Fruit fly (Drosophila melanogaster): ENCODE measurements around the gene CG32024.

Gene CG32024

DNA sequence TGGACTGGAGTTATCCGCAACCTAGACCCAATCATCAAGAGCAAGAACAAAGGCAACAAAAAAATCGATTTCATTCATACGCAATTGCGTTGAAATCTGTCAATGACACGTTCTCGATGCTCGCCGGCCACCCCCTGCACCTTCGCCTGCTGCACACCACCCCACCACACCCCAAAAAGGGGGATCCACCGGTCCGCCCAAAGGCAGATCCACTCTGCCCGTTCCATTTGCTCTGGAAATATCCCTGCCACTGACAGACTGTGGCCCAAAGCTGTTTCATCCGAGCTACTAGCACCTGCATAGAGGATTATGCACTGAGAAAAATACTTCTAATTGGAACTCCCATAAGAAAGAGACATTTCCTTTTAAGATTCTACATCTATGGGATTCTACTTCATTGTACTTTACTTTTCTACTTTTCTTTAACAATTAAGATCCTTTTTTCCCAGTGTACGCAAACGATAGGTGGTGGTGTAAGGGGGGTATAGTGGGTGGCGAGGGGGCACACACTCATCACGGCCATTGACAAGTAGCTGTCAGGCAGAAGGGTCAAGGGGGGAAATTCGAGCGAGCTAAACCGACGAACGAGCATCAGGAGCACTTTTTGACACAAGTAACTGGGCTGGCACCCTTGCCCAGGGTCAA lies 16.5 kb downstream of the CG32024 start (continued):
- no peak for TF ChIP-seq CG13123 (GFP tag; optimal IDR thresholded peaks at IDR 0.05)
- TF ChIP-seq CG31365 (tag; optimal IDR thresholded peaks at IDR 0.05) = no peak
- no peak for TF ChIP-seq CG11085 (GFP tag; IDR thresholded peaks at IDR 0.05)
- no peak for TF ChIP-seq disco-r (GFP tag; optimal IDR thresholded peaks at IDR 0.05)
- TF ChIP-seq E2f1 (GFP tag; IDR thresholded peaks at IDR 0.05) = no peak
- peak; percentile 45 for TF ChIP-seq CG7786 (GFP tag; optimal IDR thresholded peaks at IDR 0.05)
- TF ChIP-seq CG6683 (GFP tag; optimal IDR thresholded peaks at IDR 0.05) = no peak
- no peak for TF ChIP-seq Fer2 (tag; optimal IDR thresholded peaks at IDR 0.05)
- TF ChIP-seq pros (GFP tag; optimal IDR thresholded peaks at IDR 0.05) = no peak
- TF ChIP-seq grn (GFP tag; optimal IDR thresholded peaks at IDR 0.05) = no peak
- TF ChIP-seq ems (GFP tag; optimal IDR thresholded peaks at IDR 0.05) = no peak
- no peak for TF ChIP-seq sna (GFP tag; IDR thresholded peaks at IDR 0.05; ENCODE audit: partially characterized antibody)
- peak; percentile 26 for TF ChIP-seq caup (GFP tag; optimal IDR thresholded peaks at IDR 0.05; ENCODE audit: severe bottlenecking)
- TF ChIP-seq ken (GFP tag; IDR thresholded peaks at IDR 0.05) = peak; percentile 67; the same call in 2 of the 3 replicates
- TF ChIP-seq CG1529 (GFP tag; optimal IDR thresholded peaks at IDR 0.05) = peak; percentile 33
- TF ChIP-seq CG9609 (GFP tag; optimal IDR thresholded peaks at IDR 0.05) = no peak
- TF ChIP-seq run (tag; optimal IDR thresholded peaks at IDR 0.05) = no peak
- TF ChIP-seq ERR (GFP tag; optimal IDR thresholded peaks at IDR 0.05) = peak; percentile 9
- no peak for TF ChIP-seq emc (GFP tag; optimal IDR thresholded peaks at IDR 0.05)
- no peak for TF ChIP-seq Dref (GFP tag; IDR thresholded peaks at IDR 0.05)
- no peak for TF ChIP-seq CG8478 (optimal IDR thresholded peaks at IDR 0.05)
- TF ChIP-seq Bgb (GFP tag; IDR thresholded peaks at IDR 0.05; ENCODE audit: partially characterized antibody) = no peak
- TF ChIP-seq CG1603 (tag; optimal IDR thresholded peaks at IDR 0.05) = peak; percentile 61
- no peak for TF ChIP-seq nau (GFP tag; optimal IDR thresholded peaks at IDR 0.05)
- TF ChIP-seq CG2116 (GFP tag; optimal IDR thresholded peaks at IDR 0.05) = no peak
- peak; percentile 32 for TF ChIP-seq az2 (GFP tag; optimal IDR thresholded peaks at IDR 0.05)
- peak; percentile 44 for TF ChIP-seq CG1602 (GFP tag; optimal IDR thresholded peaks at IDR 0.05)
- no peak for TF ChIP-seq BtbVII (GFP tag; optimal IDR thresholded peaks at IDR 0.05)
- TF ChIP-seq CG11695 (GFP tag; IDR thresholded peaks at IDR 0.05) = 0 out of 3 replicates have a peak, but pooled peaks have one; percentile 19
- TF ChIP-seq crol (GFP tag; IDR thresholded peaks at IDR 0.05) = peak; percentile 82
- peak; percentile 53 for TF ChIP-seq Xbp1 (GFP tag; optimal IDR thresholded peaks at IDR 0.05)
- no peak for TF ChIP-seq fru (optimal IDR thresholded peaks at IDR 0.05)
- no peak for TF ChIP-seq br (optimal IDR thresholded peaks at IDR 0.05)
- no peak for TF ChIP-seq sc (optimal IDR thresholded peaks at IDR 0.05)
- peak; percentile 49 for TF ChIP-seq sc (GFP tag; optimal IDR thresholded peaks at IDR 0.05)
- TF ChIP-seq Max (GFP tag; optimal IDR thresholded peaks at IDR 0.05) = no peak
- TF ChIP-seq fd102C (GFP tag; optimal IDR thresholded peaks at IDR 0.05) = no peak
- no peak for TF ChIP-seq YL-1 (GFP tag; optimal IDR thresholded peaks at IDR 0.05)
- TF ChIP-seq CG10209 (GFP tag; optimal IDR thresholded peaks at IDR 0.05) = peak; percentile 56
- TF ChIP-seq Side (GFP tag; optimal IDR thresholded peaks at IDR 0.05) = peak; percentile 22
- peak; percentile 48 for TF ChIP-seq CG17829 (tag; optimal IDR thresholded peaks at IDR 0.05)
- TF ChIP-seq HHEX (GFP tag; optimal IDR thresholded peaks at IDR 0.05) = no peak
- TF ChIP-seq prd (optimal IDR thresholded peaks at IDR 0.05) = no peak
- TF ChIP-seq prd (GFP tag; IDR thresholded peaks at IDR 0.05) = peak; percentile 58
- TF ChIP-seq CoRest (tag; optimal IDR thresholded peaks at IDR 0.05) = peak; percentile 46
- peak; percentile 47; the same call in 1 of the 2 replicates for TF ChIP-seq sim (GFP tag; IDR thresholded peaks at IDR 0.05)
- peak; percentile 23; the same call in 1 of the 3 replicates for TF ChIP-seq so (GFP tag; IDR thresholded peaks at IDR 0.05)
- no peak for TF ChIP-seq danr (GFP tag; IDR thresholded peaks at IDR 0.05)
- TF ChIP-seq CG6175 (GFP tag; IDR thresholded peaks at IDR 0.05) = no peak
- TF ChIP-seq da (GFP tag; optimal IDR thresholded peaks at IDR 0.05) = no peak
- no peak for TF ChIP-seq sens-2 (GFP tag; IDR thresholded peaks at IDR 0.05)
- TF ChIP-seq z (GFP tag; IDR thresholded peaks at IDR 0.05) = peak; percentile 43; the same call in 1 of the 3 replicates

All from whole organism, embryonic.